Worm (Caenorhabditis elegans) whole organism, L4/young adult: ENCODE measurements around the gene math-44.

Experiments used
- W03F9.2 ChIP-seq: fragments of 150-350 bp; optimal IDR thresholded peaks from 2 replicates; lab custom pipeline; 2014; ENCODE audit warnings: missing biosample characterization, missing genetic modification characterization
- dao-5 ChIP-seq: sonication (generic microtip); optimal IDR thresholded peaks from 2 replicates; lab custom pipeline; 2016; ENCODE audit warnings: missing genotype, missing genetic modification characterization, moderate library complexity, missing compliant biosample characterization

DNA sequence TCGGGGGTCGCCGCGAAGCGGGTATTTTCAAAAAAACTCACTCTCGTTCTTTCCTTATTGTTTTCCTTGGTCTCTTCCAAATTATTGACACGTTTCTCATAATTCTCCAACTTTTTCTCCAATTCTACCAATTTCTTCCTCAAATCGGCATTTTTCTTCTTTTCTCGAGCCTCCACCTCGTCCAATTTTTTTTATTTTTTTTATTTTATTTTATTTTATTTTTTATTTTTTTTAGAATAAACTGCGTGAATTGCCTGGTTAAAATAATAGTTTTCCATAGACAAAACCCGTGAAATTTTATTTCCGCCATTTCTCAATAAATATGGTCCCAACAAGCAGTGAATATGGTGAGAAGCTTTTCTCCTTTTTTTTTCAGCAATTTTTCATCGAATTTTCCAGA, 23.6 kb downstream of the math-44 start, which contains the start of gene F59H6.15:
- TF ChIP-seq W03F9.2 (tag; lab: Kevin White, UChicago) (no peak), dao-5 (tag; lab: Kevin White, UChicago) (no peak)
